Worm (Caenorhabditis elegans) whole organism, midembryonic: ENCODE results near the gene dro-1.

Experiments used
- T22C8.4 ChIP-seq: fragments of 200-800 bp; sonication (Bioruptor generic); IDR thresholded peaks from 2 replicates; pipeline ENCODE4 v1.3.6; 2022; ENCODE audit warnings: missing genetic modification characterization, missing compliant biosample characterization
- cog-1 ChIP-seq: sonication (generic microtip); optimal IDR thresholded peaks from 2 replicates; lab custom pipeline; 2016; ENCODE audit warnings: missing genetic modification characterization, missing compliant biosample characterization
- flt-1 ChIP-seq: fragments of 200-800 bp; sonication (Bioruptor generic); IDR thresholded peaks from 2 replicates; pipeline ENCODE4 v1.3.6; 2022; ENCODE audit warnings: missing genetic modification characterization, missing compliant biosample characterization
- klf-2 ChIP-seq: fragments of 200-800 bp; sonication (Bioruptor generic); conservative IDR thresholded peaks from 2 replicates; pipeline ENCODE4 v1.3.6; 2022; ENCODE audit warnings: missing genetic modification reagents, missing genetic modification characterization, missing compliant biosample characterization
- med-1 ChIP-seq: sonication (generic microtip); optimal IDR thresholded peaks from 2 replicates; lab custom pipeline; 2017; ENCODE audit warnings: missing genetic modification characterization, mild to moderate bottlenecking, missing compliant biosample characterization, antibody characterized with exemption, missing genetic modification reagents; ENCODE audit not compliant: insufficient read depth
- ref-1 ChIP-seq: fragments of 200-800 bp; sonication (Bioruptor generic); conservative IDR thresholded peaks from 2 replicates; pipeline ENCODE4 v1.3.6; 2022; ENCODE audit warnings: missing genetic modification reagents, missing genetic modification characterization, missing compliant biosample characterization
- tab-1 ChIP-seq: fragments of 200-800 bp; sonication (Bioruptor generic); IDR thresholded peaks from 2 replicates; pipeline ENCODE4 v1.3.6; 2022; ENCODE audit warnings: missing genetic modification characterization, missing compliant biosample characterization
- ztf-23 ChIP-seq: fragments of 200-800 bp; sonication (Bioruptor generic); IDR thresholded peaks from 2 replicates; pipeline ENCODE4 v1.3.6; 2022; ENCODE audit warnings: missing genetic modification reagents, missing genetic modification characterization, missing compliant biosample characterization
- ztf-29 ChIP-seq: fragments of 200-800 bp; sonication (Bioruptor generic); IDR thresholded peaks from 2 replicates; pipeline ENCODE4 v1.3.6; 2022; ENCODE audit warnings: missing genetic modification reagents, missing genetic modification characterization, missing compliant biosample characterization

- TF ChIP-seq ref-1 (no peak), cog-1 (tag; lab: Kevin White, UChicago) (no peak), klf-2 (GFP tag; lab: Robert Waterston, UW) (no peak), ztf-23 (GFP tag; lab: Robert Waterston, UW) (no peak), flt-1 (GFP tag; lab: Robert Waterston, UW) (no peak), ztf-29 (GFP tag; lab: Robert Waterston, UW) (no peak), T22C8.4 (GFP tag; lab: Robert Waterston, UW) (no peak), med-1 (GFP tag; lab: Kevin White, UChicago) (no peak), tab-1 (no peak)
Measured at ce11 chrIII:13328911-13329310, 13.6 kb upstream of the dro-1 start.
